Worm (Caenorhabditis elegans): ENCODE results near the gene lgc-5.
"Not testable (repeated sequence)": the region's sequence is repeated elsewhere in the genome, so short reads cannot be mapped to it uniquely, and the experiment has no call there.

- TF ChIP-seq nhr-77 (tag; optimal IDR thresholded peaks at IDR 0.05); ceh-82 (tag; optimal IDR thresholded peaks at IDR 0.05); lsy-2 (tag; optimal IDR thresholded peaks at IDR 0.05); blmp-1 (tag; optimal IDR thresholded peaks at IDR 0.05; ENCODE audit: insufficient read depth); ztf-11 (tag; optimal IDR thresholded peaks at IDR 0.05); zag-1 (tag; optimal IDR thresholded peaks at IDR 0.05); nhr-21 (tag; optimal IDR thresholded peaks at IDR 0.05); R02D3.7 (tag; optimal IDR thresholded peaks at IDR 0.05): not testable (repeated sequence)
These were observed 46.7 kb downstream of the lgc-5 start, which contains the start of gene D2096.10 for ce11 chrIV:8389139-8389538.

Data from whole organism, L2 larva.